Fruit fly (Drosophila melanogaster) whole organism, embryonic: ENCODE results near the gene tth.

Experiments used
- Awh ChIP-seq: fragments of 200-800 bp; sonication (Bioruptor generic); IDR thresholded peaks from 2 replicates; pipeline ENCODE4, ENCODE4 v1.3.6; 2022; ENCODE audit warnings: missing biosample characterization, missing genetic modification characterization
- CG10147 ChIP-seq: fragments of 200-800 bp; sonication (Bioruptor generic); optimal IDR thresholded peaks from 2 replicates; lab custom pipeline; 2019; ENCODE audit warnings: missing biosample characterization, mild to moderate bottlenecking, missing genetic modification characterization, moderate library complexity
- CG1024 ChIP-seq: fragments of 200-800 bp; sonication (Bioruptor generic); IDR thresholded peaks from 2 replicates; pipeline ENCODE4 v1.3.6; 2022; ENCODE audit warnings: missing biosample characterization, missing genetic modification characterization
- CG15269 ChIP-seq: fragments of 200-800 bp; sonication (Bioruptor generic); optimal IDR thresholded peaks from 2 replicates; lab custom pipeline; 2018; ENCODE audit warnings: missing biosample characterization, mild to moderate bottlenecking, missing genetic modification characterization, moderate library complexity
- CG15514 ChIP-seq: fragments of 200-800 bp; sonication (Bioruptor generic); optimal IDR thresholded peaks from 3 replicates; lab custom pipeline; 2017; ENCODE audit warnings: missing biosample characterization, missing genetic modification characterization, mild to moderate bottlenecking, moderate library complexity, missing genetic modification reagents
- CG16815 ChIP-seq: fragments of 200-800 bp; sonication (Bioruptor generic); optimal IDR thresholded peaks from 3 replicates; lab custom pipeline; 2017; ENCODE audit warnings: missing biosample characterization, mild to moderate bottlenecking, missing genetic modification characterization
- CG17802 ChIP-seq: fragments of 200-800 bp; sonication (Bioruptor generic); optimal IDR thresholded peaks from 2 replicates; lab custom pipeline; 2018; ENCODE audit warnings: missing biosample characterization, mild to moderate bottlenecking, missing genetic modification characterization, moderate library complexity
- CG30020 ChIP-seq: fragments of 200-800 bp; optimal IDR thresholded peaks from 2 replicates; lab custom pipeline; 2019; ENCODE audit warnings: missing biosample characterization, mild to moderate bottlenecking, missing genetic modification characterization, moderate library complexity
- CG30431 ChIP-seq: fragments of 200-800 bp; sonication (Bioruptor generic); optimal IDR thresholded peaks from 2 replicates; lab custom pipeline; 2017; ENCODE audit warnings: missing biosample characterization, missing genetic modification characterization
- CG3163 ChIP-seq: fragments of 200-800 bp; sonication (Bioruptor generic); optimal IDR thresholded peaks from 3 replicates; lab custom pipeline; 2016; ENCODE audit warnings: missing biosample characterization, missing genetic modification characterization
- CG32532 ChIP-seq: fragments of 200-800 bp; sonication (Bioruptor generic); IDR thresholded peaks from 2 replicates; pipeline ENCODE4 v1.3.6; 2022; ENCODE audit warnings: missing biosample characterization, missing genetic modification characterization
- CG32767 ChIP-seq: fragments of 200-800 bp; sonication (Bioruptor generic); IDR thresholded peaks from 2 replicates; pipeline ENCODE4 v1.3.6; 2022; ENCODE audit warnings: missing biosample characterization, missing genetic modification characterization
- CG32772 ChIP-seq: fragments of 200-800 bp; sonication (Bioruptor generic); IDR thresholded peaks from 2 replicates; pipeline ENCODE4 v1.3.6; 2022; ENCODE audit warnings: missing biosample characterization, missing genetic modification characterization
- CG6272 ChIP-seq: fragments of 200-800 bp; sonication (Bioruptor generic); IDR thresholded peaks from 2 replicates; pipeline ENCODE4 v1.3.6; 2022; ENCODE audit warnings: missing biosample characterization, missing genetic modification characterization
- CG6765 ChIP-seq: fragments of 200-800 bp; sonication (Bioruptor generic); optimal IDR thresholded peaks from 3 replicates; lab custom pipeline; 2017; ENCODE audit warnings: missing biosample characterization, mild to moderate bottlenecking, missing genetic modification characterization
- CG6813 ChIP-seq: fragments of 200-800 bp; sonication (Bioruptor generic); optimal IDR thresholded peaks from 2 replicates; lab custom pipeline; 2017; ENCODE audit warnings: missing biosample characterization, missing genetic modification characterization, mild to moderate bottlenecking, moderate library complexity, missing genetic modification reagents
- CG7786 ChIP-seq: fragments of 200-800 bp; sonication (Bioruptor generic); optimal IDR thresholded peaks from 2 replicates; lab custom pipeline; 2016; ENCODE audit warnings: missing biosample characterization, missing genetic modification characterization
- CG8924 ChIP-seq: fragments of 200-800 bp; optimal IDR thresholded peaks from 3 replicates; lab custom pipeline; 2019; ENCODE audit warnings: missing biosample characterization, mild to moderate bottlenecking, missing genetic modification characterization, moderate library complexity
- D19A ChIP-seq: fragments of 200-800 bp; optimal IDR thresholded peaks from 3 replicates; lab custom pipeline; 2019; ENCODE audit warnings: missing biosample characterization, mild to moderate bottlenecking, missing genetic modification characterization, moderate library complexity
- Dek ChIP-seq: fragments of 200-800 bp; sonication (Bioruptor generic); optimal IDR thresholded peaks from 3 replicates; lab custom pipeline; 2019; ENCODE audit warnings: missing biosample characterization, mild to moderate bottlenecking, missing genetic modification characterization, moderate library complexity
- Dip2 ChIP-seq: fragments of 200-800 bp; sonication (Bioruptor generic); IDR thresholded peaks from 2 replicates; pipeline ENCODE4 v1.3.6; 2022; ENCODE audit warnings: missing biosample characterization, missing genetic modification characterization
- Dip3 ChIP-seq: fragments of 200-800 bp; sonication (Bioruptor generic); optimal IDR thresholded peaks from 3 replicates; lab custom pipeline; 2016; ENCODE audit warnings: missing biosample characterization, missing genetic modification characterization
- HLH4C ChIP-seq: fragments of 200-800 bp; sonication (Bioruptor generic); IDR thresholded peaks from 3 replicates; pipeline ENCODE4 v1.3.6; 2022; ENCODE audit warnings: missing biosample characterization, missing genetic modification characterization; ENCODE audit not compliant: partially characterized antibody
- Hey ChIP-seq: fragments of 200-800 bp; sonication (Bioruptor generic); optimal IDR thresholded peaks from 3 replicates; lab custom pipeline; 2018; ENCODE audit warnings: missing biosample characterization, mild to moderate bottlenecking, missing genetic modification characterization
- Jarid2 ChIP-seq: fragments of 200-800 bp; sonication (Bioruptor generic); optimal IDR thresholded peaks from 3 replicates; lab custom pipeline; 2017; ENCODE audit warnings: mild to moderate bottlenecking, missing biosample characterization, missing genetic modification reagents, missing genetic modification characterization
- Lpt ChIP-seq: fragments of >200 bp; optimal IDR thresholded peaks from 2 replicates; lab custom pipeline; 2018; ENCODE audit warnings: missing biosample characterization, missing genetic modification characterization
- Max ChIP-seq: fragments of 200-800 bp; sonication (Bioruptor generic); optimal IDR thresholded peaks from 2 replicates; lab custom pipeline; 2016; ENCODE audit warnings: missing biosample characterization, mild to moderate bottlenecking, missing genetic modification characterization
- Oaz ChIP-seq: fragments of 200-800 bp; sonication (Bioruptor generic); IDR thresholded peaks from 2 replicates; pipeline ENCODE4 v1.3.6; 2022; ENCODE audit warnings: missing biosample characterization, missing genetic modification characterization
- Spps ChIP-seq: fragments of 200-800 bp; sonication (Bioruptor generic); optimal IDR thresholded peaks from 2 replicates; lab custom pipeline; 2018; ENCODE audit warnings: missing biosample characterization, mild to moderate bottlenecking, missing genetic modification characterization
- Stat92E ChIP-seq, 3 experiments: fragments of >200 bp in 2 of 3; fragments of 200-800 bp in 1 of 3; sonication (Bioruptor generic) in 1 of 3; optimal IDR thresholded peaks; 2 replicates each; lab custom pipeline; 2017 to 2019; ENCODE audit warnings: missing biosample characterization in 3 of 3, missing genetic modification characterization in 3 of 3, mild to moderate bottlenecking in 1 of 3, moderate library complexity in 1 of 3
- Tbp ChIP-seq: fragments of >200 bp; optimal IDR thresholded peaks from 2 replicates; lab custom pipeline; 2018; ENCODE audit warnings: missing biosample characterization, missing genetic modification characterization
- ase ChIP-seq: fragments of 200-800 bp; sonication (Bioruptor generic); IDR thresholded peaks from 3 replicates; pipeline ENCODE4 v1.3.6; 2022; ENCODE audit warnings: missing biosample characterization, missing genetic modification characterization
- az2 ChIP-seq: fragments of 200-800 bp; sonication (Bioruptor generic); optimal IDR thresholded peaks from 3 replicates; lab custom pipeline; 2016; ENCODE audit warnings: missing biosample characterization, missing genetic modification characterization
- bcd ChIP-seq: fragments of 200-800 bp; sonication (Bioruptor generic); optimal IDR thresholded peaks from 2 replicates; lab custom pipeline; 2017; ENCODE audit warnings: missing biosample characterization, mild to moderate bottlenecking, missing genetic modification characterization
- dimm ChIP-seq: fragments of 200-800 bp; sonication (Bioruptor generic); IDR thresholded peaks from 2 replicates; pipeline ENCODE4 v1.3.6; 2022; ENCODE audit warnings: missing biosample characterization, missing genetic modification characterization
- emc ChIP-seq: fragments of 200-800 bp; sonication (Bioruptor generic); optimal IDR thresholded peaks from 2 replicates; lab custom pipeline; 2016; ENCODE audit warnings: missing biosample characterization, missing genetic modification characterization
- ems ChIP-seq: fragments of 200-800 bp; sonication (Bioruptor generic); optimal IDR thresholded peaks from 3 replicates; lab custom pipeline; 2016; ENCODE audit warnings: missing biosample characterization, missing genetic modification characterization
- ftz-f1 ChIP-seq: fragments of 200-800 bp; sonication (Bioruptor generic); optimal IDR thresholded peaks from 2 replicates; lab custom pipeline; 2016; ENCODE audit warnings: missing biosample characterization, missing genetic modification characterization
- lmd ChIP-seq: fragments of 200-800 bp; sonication (Bioruptor generic); IDR thresholded peaks from 2 replicates; pipeline ENCODE4 v1.3.6; 2022; ENCODE audit warnings: missing biosample characterization, missing genetic modification characterization
- nerfin-1 ChIP-seq: fragments of 200-800 bp; sonication (Bioruptor generic); optimal IDR thresholded peaks from 3 replicates; lab custom pipeline; 2019; ENCODE audit warnings: missing biosample characterization, mild to moderate bottlenecking, missing genetic modification characterization, moderate library complexity
- odd ChIP-seq: fragments of 200-800 bp; sonication (Bioruptor generic); optimal IDR thresholded peaks from 2 replicates; lab custom pipeline; 2017; ENCODE audit warnings: missing biosample characterization, mild to moderate bottlenecking, missing genetic modification characterization
- onecut ChIP-seq: fragments of 200-800 bp; sonication (Bioruptor generic); IDR thresholded peaks from 2 replicates; pipeline ENCODE4 v1.3.6; 2022; ENCODE audit warnings: missing biosample characterization, missing genetic modification characterization
- pho ChIP-seq: fragments of 200-800 bp; sonication (Bioruptor generic); optimal IDR thresholded peaks from 2 replicates; lab custom pipeline; 2016; ENCODE audit warnings: missing biosample characterization, missing genetic modification characterization
- pnt ChIP-seq: fragments of 200-800 bp; sonication (Bioruptor generic); optimal IDR thresholded peaks from 3 replicates; lab custom pipeline; 2016; ENCODE audit warnings: missing biosample characterization, missing genetic modification characterization
- sens-2 ChIP-seq: fragments of 200-800 bp; sonication (Bioruptor generic); IDR thresholded peaks from 2 replicates; pipeline ENCODE4 v1.3.6; 2022; ENCODE audit warnings: missing biosample characterization, missing genetic modification characterization
- seq ChIP-seq: fragments of 200-800 bp; sonication (Bioruptor generic); IDR thresholded peaks from 2 replicates; pipeline ENCODE4 v1.3.6; 2022; ENCODE audit warnings: missing biosample characterization, missing genetic modification characterization
- tgo ChIP-seq: fragments of 200-800 bp; sonication (Bioruptor generic); IDR thresholded peaks from 3 replicates; pipeline ENCODE4 v1.3.6; 2022; ENCODE audit warnings: missing biosample characterization, missing genetic modification characterization
- ttk ChIP-seq: fragments of 200-800 bp; sonication (Bioruptor generic); IDR thresholded peaks from 2 replicates; pipeline ENCODE4 v2.1.2; 2022; ENCODE audit warnings: missing biosample characterization, missing genetic modification characterization
- vvl ChIP-seq: fragments of 200-800 bp; sonication (Bioruptor generic); IDR thresholded peaks from 2 replicates; pipeline ENCODE4 v1.3.6; 2022; ENCODE audit warnings: missing biosample characterization, missing genetic modification characterization
- z ChIP-seq: fragments of 200-800 bp; sonication (Bioruptor generic); IDR thresholded peaks from 3 replicates; pipeline ENCODE4 v1.3.6; 2022; ENCODE audit warnings: missing biosample characterization, missing genetic modification characterization
- zf30C ChIP-seq: fragments of 200-800 bp; sonication (Bioruptor generic); optimal IDR thresholded peaks from 3 replicates; lab custom pipeline; 2018; ENCODE audit warnings: missing biosample characterization, mild to moderate bottlenecking, missing genetic modification characterization

Gene tth

DNA sequence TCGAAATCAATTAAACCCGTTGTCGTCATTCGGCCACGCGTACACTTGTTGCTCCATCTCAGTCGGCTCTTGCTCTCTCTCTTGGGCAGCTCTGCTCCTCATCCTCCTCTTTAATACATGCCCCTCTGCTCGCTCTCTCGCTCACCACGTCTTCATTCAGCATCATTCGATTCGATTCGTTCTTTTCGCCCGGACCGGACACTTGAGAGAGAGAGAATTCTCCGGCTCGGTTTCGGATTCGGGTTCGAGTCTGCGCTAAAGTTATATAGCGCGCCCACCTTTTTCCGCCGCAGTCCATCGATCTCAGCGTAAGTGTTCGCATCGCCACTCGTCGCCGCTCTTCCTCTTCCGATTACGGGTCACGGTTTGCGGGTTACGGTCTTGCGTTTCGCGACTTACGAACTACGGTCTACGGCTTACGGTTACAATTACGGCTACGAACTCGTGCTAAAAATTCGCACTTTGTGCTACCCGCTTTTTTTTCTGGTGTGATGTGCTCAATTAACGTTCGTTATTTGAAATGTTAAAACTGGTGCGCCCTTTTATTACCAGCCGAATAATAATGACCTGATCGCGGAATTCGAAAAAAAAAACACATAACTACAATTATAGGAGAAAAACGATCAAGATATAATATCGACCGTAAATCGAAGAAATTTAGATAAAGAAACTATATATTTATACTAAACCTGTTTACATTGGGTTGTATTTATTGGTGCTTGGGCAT is 25.7 kb upstream of the tth start (continued):
- TF ChIP-seq CG8924 (no peak), Max (no peak), CG30020 (tag; lab: Kevin White, UChicago) (no peak), az2 (GFP tag; lab: Kevin White, UChicago) (no peak), ttk (GFP tag; lab: Robert Waterston, UW) (no peak), zf30C (GFP tag; lab: Kevin White, UChicago) (no peak), CG1024 (GFP tag; lab: Robert Waterston, UW) (no peak), bcd (GFP tag; lab: Kevin White, UChicago) (no peak), pho (GFP tag; lab: Kevin White, UChicago) (no peak), Dip2 (GFP tag; lab: Robert Waterston, UW) (no peak), Jarid2 (GFP tag; lab: Kevin White, UChicago) (peak; percentile 81), Spps (no peak), CG32767 (GFP tag; lab: Robert Waterston, UW) (no peak), Lpt (GFP tag; lab: Kevin White, UChicago) (no peak), onecut (GFP tag; lab: Robert Waterston, UW) (no peak), z (GFP tag; lab: Robert Waterston, UW) (no peak), CG3163 (GFP tag; lab: Kevin White, UChicago) (peak; percentile 7), lmd (no peak), vvl (0 out of 2 replicates have a peak, but pooled peaks have one; percentile 31), CG16815 (GFP tag; lab: Kevin White, UChicago) (no peak), odd (GFP tag; lab: Kevin White, UChicago) (no peak), CG17802 (no peak), nerfin-1 (tag; lab: Kevin White, UChicago) (no peak), Hey (tag; lab: Kevin White, UChicago) (no peak), seq (no peak), ems (GFP tag; lab: Kevin White, UChicago) (no peak), CG32772 (GFP tag; lab: Robert Waterston, UW) (no peak), ase (GFP tag; lab: Robert Waterston, UW) (no peak), CG30431 (GFP tag; lab: Kevin White, UChicago) (no peak), Tbp (no peak), CG15269 (no peak), Stat92E (GFP tag; optimal IDR thresholded peaks at IDR 0.05; lab: Kevin White, UChicago) (no peak), tgo (no peak), emc (no peak), Oaz (GFP tag; lab: Robert Waterston, UW) (no peak), ftz-f1 (peak; percentile 77), CG32532 (GFP tag; lab: Robert Waterston, UW) (peak; percentile 48; the same call in 1 of the 2 replicates), CG6813 (GFP tag; lab: Kevin White, UChicago) (no peak), Dip3 (GFP tag; lab: Kevin White, UChicago) (no peak), CG7786 (GFP tag; lab: Kevin White, UChicago) (no peak), Dek (tag; lab: Kevin White, UChicago) (no peak), CG6765 (GFP tag; lab: Kevin White, UChicago) (peak; percentile 26), CG6272 (GFP tag; lab: Robert Waterston, UW) (no peak), sens-2 (no peak), dimm (GFP tag; lab: Robert Waterston, UW) (no peak), Awh (no peak), CG10147 (GFP tag; lab: Kevin White, UChicago) (no peak), pnt (GFP tag; lab: Kevin White, UChicago) (no peak), D19A (no peak), CG15514 (GFP tag; lab: Kevin White, UChicago) (peak; percentile 10), HLH4C (peak; percentile 41; the same call in 1 of the 3 replicates)
